Fruit fly (Drosophila melanogaster): ENCODE data around the gene CG31342.

The CG31342 gene

dm6 chr3R:12960227-12960626, 25.6 kb upstream of the CG31342 start (continued):
- TF ChIP-seq salm (tag; optimal IDR thresholded peaks at IDR 0.05) (no peak), CG34422 (GFP tag; IDR thresholded peaks at IDR 0.05) (no peak), mirr (GFP tag; optimal IDR thresholded peaks at IDR 0.05) (peak; percentile 35), CG14014 (GFP tag; IDR thresholded peaks at IDR 0.05) (no peak), tap (tag; optimal IDR thresholded peaks at IDR 0.05) (no peak), CG8290 (GFP tag; optimal IDR thresholded peaks at IDR 0.05) (no peak), CG8290 (tag; optimal IDR thresholded peaks at IDR 0.05) (peak in 1 of 2 experiments; percentile 6), kay (GFP tag; optimal IDR thresholded peaks at IDR 0.05) (no peak), CG4282 (GFP tag; optimal IDR thresholded peaks at IDR 0.05) (no peak), sens (GFP tag) (peak; percentile 18), CG31388 (GFP tag; optimal IDR thresholded peaks at IDR 0.05) (no peak), CG3281 (GFP tag; optimal IDR thresholded peaks at IDR 0.05) (peak; percentile 1), CG6175 (GFP tag; IDR thresholded peaks at IDR 0.05) (peak; percentile 65; the same call in 2 of the 3 replicates)

- TF ChIP-seq vfl (GFP tag; optimal IDR thresholded peaks at IDR 0.05) (peak; percentile 67), E2f1 (GFP tag; IDR thresholded peaks at IDR 0.05) (no peak), CG9817 (tag; optimal IDR thresholded peaks at IDR 0.05) (peak; percentile 33), fd3F (GFP tag; optimal IDR thresholded peaks at IDR 0.05) (peak; percentile 26), CG13775 (GFP tag; optimal IDR thresholded peaks at IDR 0.05) (peak; percentile 38), HmgZ (tag; optimal IDR thresholded peaks at IDR 0.05) (peak; percentile 61), ind (GFP tag; optimal IDR thresholded peaks at IDR 0.05) (peak; percentile 52), pho (GFP tag; optimal IDR thresholded peaks at IDR 0.05) (peak; percentile 65), zen2 (GFP tag; IDR thresholded peaks at IDR 0.05; ENCODE audit: partially characterized antibody) (peak; percentile 87), Atf3 (GFP tag; optimal IDR thresholded peaks at IDR 0.05) (peak; percentile 18), amos (GFP tag; IDR thresholded peaks at IDR 0.05; ENCODE audit: partially characterized antibody) (peak; percentile 96), Mes4 (GFP tag; optimal IDR thresholded peaks at IDR 0.05) (peak; percentile 55), CG10274 (GFP tag; optimal IDR thresholded peaks at IDR 0.05) (no peak), CG4854 (GFP tag; optimal IDR thresholded peaks at IDR 0.05) (no peak), Hmr (GFP tag; optimal IDR thresholded peaks at IDR 0.05) (no peak), CG13296 (GFP tag; optimal IDR thresholded peaks at IDR 0.05) (peak; percentile 18), Lpt (GFP tag; optimal IDR thresholded peaks at IDR 0.05) (no peak), knrl (GFP tag; IDR thresholded peaks at IDR 0.05; ENCODE audit: partially characterized antibody) (peak; percentile 95), HLH4C (GFP tag; IDR thresholded peaks at IDR 0.05; ENCODE audit: partially characterized antibody) (peak; percentile 88), nerfin-2 (GFP tag; IDR thresholded peaks at IDR 0.05; ENCODE audit: partially characterized antibody) (peak; percentile 75), Ptx1 (GFP tag; IDR thresholded peaks at IDR 0.05) (0 out of 2 replicates have a peak, but pooled peaks have one; percentile 39), Optix (GFP tag; IDR thresholded peaks at IDR 0.05) (peak; percentile 57; the same call in 1 of the 3 replicates), dm (GFP tag; optimal IDR thresholded peaks at IDR 0.05) (peak; percentile 43), CG9215 (GFP tag; IDR thresholded peaks at IDR 0.05) (peak; percentile 49; the same call in 1 of the 2 replicates), CG6272 (GFP tag; IDR thresholded peaks at IDR 0.05) (peak; percentile 76), CG10431 (GFP tag; optimal IDR thresholded peaks at IDR 0.05) (no peak), CG10565 (GFP tag; optimal IDR thresholded peaks at IDR 0.05) (no peak), sd (tag; optimal IDR thresholded peaks at IDR 0.05) (no peak), bbx (GFP tag; IDR thresholded peaks at IDR 0.05; ENCODE audit: partially characterized antibody) (peak; percentile 93), E2f2 (GFP tag; IDR thresholded peaks at IDR 0.05) (peak; percentile 88), da (GFP tag; optimal IDR thresholded peaks at IDR 0.05) (peak; percentile 24), aop (GFP tag; IDR thresholded peaks at IDR 0.05) (no peak), sob (GFP tag; IDR thresholded peaks at IDR 0.05) (peak; percentile 66; the same call in 1 of the 2 replicates), HmgD (GFP tag; optimal IDR thresholded peaks at IDR 0.05) (peak; percentile 82), CG1602 (GFP tag; optimal IDR thresholded peaks at IDR 0.05) (peak; percentile 12), Camta (GFP tag; optimal IDR thresholded peaks at IDR 0.05) (peak; percentile 42)
Observed at dm6 chr3R:12960929-12961855, 24.6 kb upstream of the CG31342 start, which contains the start of gene Spc25. TSS of gene Spc25 (plus strand) at chr3R:12961745.
